Fruit fly (Drosophila melanogaster) whole organism, embryonic: ENCODE results near the gene CG32040.
A peak's percentile ranks its signal among the peaks of the same experiment; 100 is the strongest.

ENCODE experiments used
- Ada2b ChIP-seq: fragments of 200-800 bp; sonication (Bioruptor generic); IDR thresholded peaks from 2 replicates; pipeline ENCODE4 v1.3.6; 2022; ENCODE audit warnings: missing biosample characterization, missing genetic modification characterization
- BtbVII ChIP-seq: fragments of 200-800 bp; sonication (Bioruptor generic); optimal IDR thresholded peaks from 3 replicates; lab custom pipeline; 2017; ENCODE audit warnings: missing biosample characterization, mild to moderate bottlenecking, missing genetic modification characterization
- C15 ChIP-seq: fragments of 200-800 bp; sonication (Bioruptor generic); IDR thresholded peaks from 3 replicates; pipeline ENCODE4 v1.3.6; 2022; ENCODE audit warnings: missing biosample characterization, missing genetic modification characterization
- CG12104 ChIP-seq: fragments of 200-800 bp; sonication (Bioruptor generic); optimal IDR thresholded peaks from 3 replicates; lab custom pipeline; 2016; ENCODE audit warnings: missing biosample characterization, missing genetic modification characterization
- CG12155 ChIP-seq: fragments of 200-800 bp; sonication (Bioruptor generic); optimal IDR thresholded peaks from 3 replicates; lab custom pipeline; 2016; ENCODE audit warnings: missing biosample characterization, missing genetic modification characterization
- CG12391 ChIP-seq: fragments of 200-800 bp; sonication (Bioruptor generic); optimal IDR thresholded peaks from 3 replicates; lab custom pipeline; 2018; ENCODE audit warnings: missing biosample characterization, mild to moderate bottlenecking, missing genetic modification characterization, moderate library complexity
- CG13424 ChIP-seq: fragments of 200-800 bp; sonication (Bioruptor generic); optimal IDR thresholded peaks from 2 replicates; lab custom pipeline; 2019; ENCODE audit warnings: missing biosample characterization, mild to moderate bottlenecking, missing genetic modification characterization, moderate library complexity
- CG13624 ChIP-seq: fragments of 200-800 bp; sonication (Bioruptor generic); optimal IDR thresholded peaks from 2 replicates; lab custom pipeline; 2016; ENCODE audit warnings: missing biosample characterization, missing genetic modification characterization
- CG15011 ChIP-seq: fragments of 200-800 bp; sonication (Bioruptor generic); optimal IDR thresholded peaks from 3 replicates; lab custom pipeline; 2018; ENCODE audit warnings: missing biosample characterization, mild to moderate bottlenecking, missing genetic modification characterization
- CG2889 ChIP-seq: fragments of 200-800 bp; sonication (Bioruptor generic); IDR thresholded peaks from 3 replicates; pipeline ENCODE4 v1.3.6; 2022; ENCODE audit warnings: missing biosample characterization, missing genetic modification characterization
- CG30403 ChIP-seq: fragments of 200-800 bp; sonication (Bioruptor generic); optimal IDR thresholded peaks from 3 replicates; lab custom pipeline; 2016; ENCODE audit warnings: missing biosample characterization, missing genetic modification characterization
- CG3726 ChIP-seq: fragments of 200-800 bp; sonication (Bioruptor generic); IDR thresholded peaks from 3 replicates; pipeline ENCODE4, ENCODE4 v1.3.6; 2022; ENCODE audit warnings: missing biosample characterization, missing genetic modification characterization
- CG3838 ChIP-seq: fragments of 200-800 bp; sonication (Bioruptor generic); optimal IDR thresholded peaks from 3 replicates; lab custom pipeline; 2016; ENCODE audit warnings: missing biosample characterization, missing genetic modification characterization
- CG4617 ChIP-seq: fragments of 200-800 bp; sonication (Bioruptor generic); optimal IDR thresholded peaks from 3 replicates; lab custom pipeline; 2016; ENCODE audit warnings: missing biosample characterization, missing genetic modification characterization, borderline replicate concordance
- CG5180 ChIP-seq: fragments of 200-800 bp; sonication (Bioruptor generic); optimal IDR thresholded peaks from 3 replicates; lab custom pipeline; 2017; ENCODE audit warnings: missing biosample characterization, missing genetic modification characterization, mild to moderate bottlenecking, moderate library complexity, missing genetic modification reagents
- CG6813 ChIP-seq: fragments of 200-800 bp; sonication (Bioruptor generic); optimal IDR thresholded peaks from 2 replicates; lab custom pipeline; 2017; ENCODE audit warnings: missing biosample characterization, missing genetic modification characterization, mild to moderate bottlenecking, moderate library complexity, missing genetic modification reagents
- CG8388 ChIP-seq: fragments of 200-800 bp; sonication (Bioruptor generic); optimal IDR thresholded peaks from 2 replicates; lab custom pipeline; 2019; ENCODE audit warnings: missing biosample characterization, mild to moderate bottlenecking, missing genetic modification characterization, moderate library complexity
- CG8924 ChIP-seq: fragments of 200-800 bp; optimal IDR thresholded peaks from 3 replicates; lab custom pipeline; 2019; ENCODE audit warnings: missing biosample characterization, mild to moderate bottlenecking, missing genetic modification characterization, moderate library complexity
- CHES-1-like ChIP-seq: fragments of 200-800 bp; sonication (Bioruptor generic); optimal IDR thresholded peaks from 2 replicates; lab custom pipeline; 2016; ENCODE audit warnings: missing biosample characterization, missing genetic modification characterization
- Chrac-16 ChIP-seq: fragments of 200-800 bp; sonication (Bioruptor generic); optimal IDR thresholded peaks from 3 replicates; lab custom pipeline; 2016; ENCODE audit warnings: missing biosample characterization, missing genetic modification characterization
- Dip3 ChIP-seq: fragments of 200-800 bp; sonication (Bioruptor generic); optimal IDR thresholded peaks from 3 replicates; lab custom pipeline; 2016; ENCODE audit warnings: missing biosample characterization, missing genetic modification characterization
- Dll ChIP-seq: fragments of 200-800 bp; sonication (Bioruptor generic); IDR thresholded peaks from 4 replicates; pipeline ENCODE4 v1.3.6; 2022; ENCODE audit warnings: missing biosample characterization, missing genetic modification characterization; ENCODE audit not compliant: partially characterized antibody
- H2.0 ChIP-seq: fragments of 200-800 bp; sonication (Bioruptor generic); IDR thresholded peaks from 2 replicates; pipeline ENCODE4 v1.3.6; 2022; ENCODE audit warnings: missing biosample characterization, missing genetic modification characterization
- HHEX ChIP-seq: fragments of 200-800 bp; sonication (Bioruptor generic); optimal IDR thresholded peaks from 3 replicates; lab custom pipeline; 2017; ENCODE audit warnings: missing biosample characterization, mild to moderate bottlenecking, missing genetic modification characterization, missing genetic modification reagents
- HLH3B ChIP-seq: fragments of 200-800 bp; sonication (Bioruptor generic); IDR thresholded peaks from 2 replicates; pipeline ENCODE4 v1.3.6; 2022; ENCODE audit warnings: missing biosample characterization, missing genetic modification characterization
- Hr78 ChIP-seq, 2 experiments: fragments of 200-800 bp in 1 of 2; fragments of >200 bp in 1 of 2; sonication (Bioruptor generic) in 1 of 2; optimal IDR thresholded peaks; 2 replicates each; lab custom pipeline; 2017 to 2019; ENCODE audit warnings: missing biosample characterization in 2 of 2, missing genetic modification characterization in 2 of 2, mild to moderate bottlenecking in 1 of 2, moderate library complexity in 1 of 2
- Jarid2 ChIP-seq: fragments of 200-800 bp; sonication (Bioruptor generic); optimal IDR thresholded peaks from 3 replicates; lab custom pipeline; 2017; ENCODE audit warnings: mild to moderate bottlenecking, missing biosample characterization, missing genetic modification reagents, missing genetic modification characterization
- Mad ChIP-seq: fragments of 200-800 bp; sonication (Bioruptor generic); optimal IDR thresholded peaks from 2 replicates; lab custom pipeline; 2016; ENCODE audit warnings: missing biosample characterization, missing genetic modification characterization
- Myb ChIP-seq: fragments of 200-800 bp; sonication (Bioruptor generic); optimal IDR thresholded peaks from 2 replicates; lab custom pipeline; 2016; ENCODE audit warnings: missing biosample characterization, missing genetic modification characterization
- Nf-YC ChIP-seq: fragments of 200-800 bp; optimal IDR thresholded peaks from 3 replicates; lab custom pipeline; 2019; ENCODE audit warnings: missing biosample characterization, mild to moderate bottlenecking, missing genetic modification characterization, moderate library complexity
- NfI ChIP-seq: fragments of 200-800 bp; sonication (Bioruptor generic); optimal IDR thresholded peaks from 3 replicates; lab custom pipeline; 2018; ENCODE audit warnings: missing biosample characterization, mild to moderate bottlenecking, missing genetic modification characterization, moderate library complexity
- Poxn ChIP-seq: fragments of 200-800 bp; sonication (Bioruptor generic); IDR thresholded peaks from 2 replicates; pipeline ENCODE4 v1.3.6; 2022; ENCODE audit warnings: missing biosample characterization, missing genetic modification characterization
- Ptx1 ChIP-seq: fragments of 200-800 bp; sonication (Bioruptor generic); IDR thresholded peaks from 2 replicates; pipeline ENCODE4 v1.3.6; 2022; ENCODE audit warnings: missing biosample characterization, missing genetic modification characterization
- Ravus ChIP-seq: fragments of 200-800 bp; sonication (Bioruptor generic); IDR thresholded peaks from 2 replicates; pipeline ENCODE4 v1.3.6; 2022; ENCODE audit warnings: missing biosample characterization, missing genetic modification characterization
- Tbp ChIP-seq: fragments of >200 bp; optimal IDR thresholded peaks from 2 replicates; lab custom pipeline; 2018; ENCODE audit warnings: missing biosample characterization, missing genetic modification characterization
- amos ChIP-seq: fragments of 200-800 bp; sonication (Bioruptor generic); IDR thresholded peaks from 2 replicates; pipeline ENCODE4 v1.3.6; 2022; ENCODE audit warnings: missing biosample characterization, missing genetic modification characterization; ENCODE audit not compliant: partially characterized antibody
- bigmax ChIP-seq: fragments of 200-800 bp; sonication (Bioruptor generic); optimal IDR thresholded peaks from 2 replicates; lab custom pipeline; 2018; ENCODE audit warnings: missing biosample characterization, mild to moderate bottlenecking, missing genetic modification characterization
- caup ChIP-seq: fragments of 200-800 bp; sonication (Bioruptor generic); optimal IDR thresholded peaks from 3 replicates; lab custom pipeline; 2017; ENCODE audit warnings: missing biosample characterization, mild to moderate bottlenecking, missing genetic modification characterization, moderate library complexity; ENCODE audit not compliant: severe bottlenecking
- crc ChIP-seq: fragments of 200-800 bp; sonication (Bioruptor generic); optimal IDR thresholded peaks from 2 replicates; lab custom pipeline; 2016; ENCODE audit warnings: missing biosample characterization, missing genetic modification characterization
- fru ChIP-seq: fragments of >200 bp; optimal IDR thresholded peaks from 2 replicates; lab custom pipeline; 2017
- her ChIP-seq: fragments of 200-800 bp; sonication (Bioruptor generic); optimal IDR thresholded peaks from 2 replicates; lab custom pipeline; 2016; ENCODE audit warnings: missing biosample characterization, missing genetic modification characterization
- lmd ChIP-seq: fragments of 200-800 bp; sonication (Bioruptor generic); IDR thresholded peaks from 2 replicates; pipeline ENCODE4 v1.3.6; 2022; ENCODE audit warnings: missing biosample characterization, missing genetic modification characterization
- pnt ChIP-seq: fragments of 200-800 bp; sonication (Bioruptor generic); optimal IDR thresholded peaks from 3 replicates; lab custom pipeline; 2016; ENCODE audit warnings: missing biosample characterization, missing genetic modification characterization
- psq ChIP-seq: fragments of 200-800 bp; sonication (Bioruptor generic); optimal IDR thresholded peaks from 2 replicates; lab custom pipeline; 2017; ENCODE audit warnings: missing biosample characterization, missing genetic modification characterization
- rib ChIP-seq: fragments of 200-800 bp; sonication (Bioruptor generic); IDR thresholded peaks from 2 replicates; pipeline ENCODE4 v1.3.6; 2022; ENCODE audit warnings: missing biosample characterization, missing genetic modification characterization
- sc ChIP-seq, 3 experiments: fragments of >200 bp in 2 of 3; fragments of 200-800 bp in 1 of 3; sonication (Bioruptor generic) in 1 of 3; optimal IDR thresholded peaks; 2 replicates in 2 of 3; 3 replicates in 1 of 3; lab custom pipeline; 2017; ENCODE audit warnings: mild to moderate bottlenecking in 1 of 3, missing biosample characterization in 1 of 3, missing genetic modification characterization in 1 of 3, missing genetic modification reagents in 1 of 3
- scrt ChIP-seq: fragments of 200-800 bp; sonication (Bioruptor generic); optimal IDR thresholded peaks from 2 replicates; lab custom pipeline; 2018; ENCODE audit warnings: missing biosample characterization, mild to moderate bottlenecking, missing genetic modification characterization, moderate library complexity
- sqz ChIP-seq: fragments of 200-800 bp; sonication (Bioruptor generic); optimal IDR thresholded peaks from 3 replicates; lab custom pipeline; 2018; ENCODE audit warnings: missing biosample characterization, mild to moderate bottlenecking, missing genetic modification characterization
- trh ChIP-seq: fragments of 200-800 bp; sonication (Bioruptor generic); optimal IDR thresholded peaks from 2 replicates; lab custom pipeline; 2016; ENCODE audit warnings: missing biosample characterization, missing genetic modification characterization
- zf30C ChIP-seq: fragments of 200-800 bp; sonication (Bioruptor generic); optimal IDR thresholded peaks from 3 replicates; lab custom pipeline; 2018; ENCODE audit warnings: missing biosample characterization, mild to moderate bottlenecking, missing genetic modification characterization

CG32040 gene

dm6 chr3L:9366850-9367430 is 13.1 kb downstream of the CG32040 start, which contains the start of the genes Klp67A and CG4452 (continued):
- TF ChIP-seq CG30403 (GFP tag; lab: Kevin White, UChicago), result peak; percentile 69
- TF ChIP-seq Tbp (GFP tag; lab: Kevin White, UChicago), result no peak
- no peak for TF ChIP-seq pnt (GFP tag; lab: Kevin White, UChicago)
- no peak for TF ChIP-seq crc (GFP tag; lab: Kevin White, UChicago)
- TF ChIP-seq CG3726, result no peak
- TF ChIP-seq lmd, result no peak
- no peak for TF ChIP-seq CG5180 (GFP tag; lab: Kevin White, UChicago)
- no peak for TF ChIP-seq caup
- TF ChIP-seq Chrac-16 (GFP tag; lab: Kevin White, UChicago), result no peak
- TF ChIP-seq CG8388, result peak; percentile 28
- TF ChIP-seq bigmax, result no peak
- no peak for TF ChIP-seq Ptx1 (GFP tag; lab: Robert Waterston, UW)
- TF ChIP-seq CG4617, result no peak
- TF ChIP-seq sc (optimal IDR thresholded peaks at IDR 0.05; lab: Kevin White, UChicago), result no peak
- TF ChIP-seq sc (GFP tag; optimal IDR thresholded peaks at IDR 0.05; lab: Kevin White, UChicago), result peak; percentile 47
- peak; percentile 54 for TF ChIP-seq CG13424 (tag; lab: Kevin White, UChicago)
- no peak for TF ChIP-seq trh (GFP tag; lab: Kevin White, UChicago)
- TF ChIP-seq HLH3B (GFP tag; lab: Robert Waterston, UW), result no peak
- no peak for TF ChIP-seq Hr78 (GFP tag; optimal IDR thresholded peaks at IDR 0.05; lab: Kevin White, UChicago)
- no peak for TF ChIP-seq C15 (GFP tag; lab: Robert Waterston, UW)
- no peak for TF ChIP-seq H2.0 (GFP tag; lab: Robert Waterston, UW)
- no peak for TF ChIP-seq CG15011 (GFP tag; lab: Kevin White, UChicago)
- TF ChIP-seq sqz (GFP tag; lab: Kevin White, UChicago), result no peak
- TF ChIP-seq CG13624 (GFP tag; lab: Kevin White, UChicago), result no peak
- peak; percentile 99 for TF ChIP-seq psq (GFP tag; lab: Kevin White, UChicago)
- TF ChIP-seq CG3838 (GFP tag; lab: Kevin White, UChicago), result no peak
- TF ChIP-seq Poxn (GFP tag; lab: Robert Waterston, UW), result no peak
- peak; percentile 21 for TF ChIP-seq CG12104 (GFP tag; lab: Kevin White, UChicago)
- TF ChIP-seq Nf-YC (tag; lab: Kevin White, UChicago), result peak; percentile 59
- no peak for TF ChIP-seq HHEX (GFP tag; lab: Kevin White, UChicago)
- TF ChIP-seq Jarid2, result no peak
- peak; percentile 61 for TF ChIP-seq Myb (GFP tag; lab: Kevin White, UChicago)
- TF ChIP-seq CG12391 (tag; lab: Kevin White, UChicago), result peak; percentile 76
- no peak for TF ChIP-seq Mad (GFP tag; lab: Kevin White, UChicago)
- no peak for TF ChIP-seq BtbVII (GFP tag; lab: Kevin White, UChicago)
- TF ChIP-seq fru (lab: Kevin White, UChicago), result no peak
- no peak for TF ChIP-seq zf30C (GFP tag; lab: Kevin White, UChicago)
- no peak for TF ChIP-seq CHES-1-like (GFP tag; lab: Kevin White, UChicago)
- TF ChIP-seq NfI (GFP tag; lab: Kevin White, UChicago), result no peak
- no peak for TF ChIP-seq Dip3 (GFP tag; lab: Kevin White, UChicago)
- no peak for TF ChIP-seq rib
- peak; percentile 87 for TF ChIP-seq amos (GFP tag; lab: Robert Waterston, UW)
- no peak for TF ChIP-seq her (GFP tag; lab: Kevin White, UChicago)
- TF ChIP-seq CG12155, result peak; percentile 53
- peak; percentile 72 for TF ChIP-seq CG8924 (tag; lab: Kevin White, UChicago)
- TF ChIP-seq scrt (GFP tag; lab: Kevin White, UChicago), result no peak
- peak; percentile 96 for TF ChIP-seq Dll (GFP tag; lab: Robert Waterston, UW)
- no peak for TF ChIP-seq Ravus (GFP tag; lab: Robert Waterston, UW)
- TF ChIP-seq CG2889 (GFP tag; lab: Robert Waterston, UW), result 0 out of 3 replicates have a peak, but pooled peaks have one; percentile 45
- TF ChIP-seq Ada2b (GFP tag; lab: Robert Waterston, UW), result no peak
- no peak for TF ChIP-seq CG6813 (GFP tag; lab: Kevin White, UChicago)
